Worm (Caenorhabditis elegans) whole organism, young adult: ENCODE data around the gene C17C3.6.
A peak's percentile ranks its signal among the peaks of the same experiment; 100 is the strongest.

Experiments
- C17E4.6 ChIP-seq: fragments of 200-800 bp; sonication (Bioruptor generic); IDR thresholded peaks from 2 replicates; pipeline ENCODE4 v1.3.6; 2022; ENCODE audit warnings: missing genetic modification reagents, missing genetic modification characterization, missing compliant biosample characterization
- F10E7.11 ChIP-seq: sonication (generic microtip); optimal IDR thresholded peaks from 2 replicates; lab custom pipeline; 2017; ENCODE audit warnings: mild to moderate bottlenecking, missing genetic modification characterization, moderate library complexity, missing compliant biosample characterization
- F52B5.7 ChIP-seq: sonication (generic microtip); optimal IDR thresholded peaks from 2 replicates; lab custom pipeline; 2016; ENCODE audit warnings: mild to moderate bottlenecking, missing genetic modification characterization, missing compliant biosample characterization
- F55B11.4 ChIP-seq: sonication (generic microtip); optimal IDR thresholded peaks from 2 replicates; lab custom pipeline; 2016; ENCODE audit warnings: missing compliant biosample characterization, missing genetic modification characterization, borderline replicate concordance; ENCODE audit not compliant: insufficient read depth
- F57C9.4 ChIP-seq: sonication (generic microtip); optimal IDR thresholded peaks from 2 replicates; lab custom pipeline; 2017; ENCODE audit warnings: mild to moderate bottlenecking, missing genetic modification characterization, missing compliant biosample characterization
- K11D2.4 ChIP-seq: fragments of 200-800 bp; sonication (Bioruptor generic); IDR thresholded peaks from 2 replicates; pipeline ENCODE4 v1.3.6; 2022; ENCODE audit warnings: missing genetic modification reagents, missing genetic modification characterization, missing compliant biosample characterization
- T26A5.8 ChIP-seq: sonication (generic microtip); optimal IDR thresholded peaks from 2 replicates; lab custom pipeline; 2016; ENCODE audit warnings: missing genetic modification characterization, missing compliant biosample characterization
- Y67H2A.10 ChIP-seq: fragments of 200-800 bp; sonication (Bioruptor generic); conservative IDR thresholded peaks from 2 replicates; pipeline ENCODE4 v1.3.6; 2022; ENCODE audit warnings: missing genetic modification reagents, missing genetic modification characterization, missing compliant biosample characterization
- ZK185.1 ChIP-seq: sonication (generic microtip); optimal IDR thresholded peaks from 2 replicates; lab custom pipeline; 2016; ENCODE audit warnings: mild to moderate bottlenecking, missing genetic modification characterization, missing compliant biosample characterization; ENCODE audit not compliant: poor library complexity, severe bottlenecking
- aptf-3 ChIP-seq: fragments of 200-800 bp; sonication (Bioruptor generic); IDR thresholded peaks from 2 replicates; pipeline ENCODE4 v1.3.6; 2022; ENCODE audit warnings: missing genetic modification characterization, missing compliant biosample characterization
- attf-5 ChIP-seq: fragments of 200-800 bp; sonication (Bioruptor generic); optimal IDR thresholded peaks from 2 replicates; lab custom pipeline; 2018; ENCODE audit warnings: mild to moderate bottlenecking, missing genetic modification characterization, missing compliant biosample characterization
- attf-6 ChIP-seq: fragments of 200-800 bp; sonication (Bioruptor generic); IDR thresholded peaks from 2 replicates; pipeline ENCODE4 v1.3.6; 2022; ENCODE audit warnings: missing genetic modification reagents, missing genetic modification characterization, missing compliant biosample characterization
- cebp-1 ChIP-seq, 2 experiments: fragments of 200-800 bp in 1 of 2; sonication (Bioruptor generic) in 1 of 2; sonication (generic microtip) in 1 of 2; IDR thresholded peaks in 1 of 2; optimal IDR thresholded peaks in 1 of 2; 2 replicates each; pipeline versions ENCODE4 v1.3.6 to Lab custom; 2017 to 2022; ENCODE audit warnings: missing compliant biosample characterization in 2 of 2, missing genetic modification characterization in 2 of 2, mild to moderate bottlenecking in 1 of 2, missing genetic modification reagents in 1 of 2, moderate library complexity in 1 of 2
- cebp-2 ChIP-seq: fragments of 200-800 bp; sonication (Bioruptor generic); IDR thresholded peaks from 2 replicates; pipeline ENCODE4 v1.3.6; 2022; ENCODE audit warnings: missing genetic modification characterization, missing compliant biosample characterization
- ceh-27 ChIP-seq: fragments of 200-800 bp; sonication (Bioruptor generic); optimal IDR thresholded peaks from 2 replicates; lab custom pipeline; 2018; ENCODE audit warnings: mild to moderate bottlenecking, missing genetic modification characterization, moderate library complexity, missing compliant biosample characterization
- ceh-58 ChIP-seq: fragments of 200-800 bp; sonication (Bioruptor generic); IDR thresholded peaks from 2 replicates; pipeline ENCODE4 v1.3.6; 2022; ENCODE audit warnings: missing genetic modification characterization, missing compliant biosample characterization
- ceh-91 ChIP-seq: fragments of 200-800 bp; sonication (Bioruptor generic); IDR thresholded peaks from 2 replicates; pipeline ENCODE4 v1.3.6; 2022; ENCODE audit warnings: missing genetic modification reagents, missing genetic modification characterization, missing compliant biosample characterization
- dox-1 ChIP-seq: fragments of 200-800 bp; sonication (Bioruptor generic); IDR thresholded peaks from 2 replicates; pipeline ENCODE4 v1.3.6; 2022; ENCODE audit warnings: missing genetic modification reagents, missing genetic modification characterization, missing compliant biosample characterization
- egl-18 ChIP-seq: fragments of 200-800 bp; sonication (Bioruptor generic); IDR thresholded peaks from 2 replicates; pipeline ENCODE4 v1.3.6; 2022; ENCODE audit warnings: missing genetic modification reagents, missing genetic modification characterization, missing compliant biosample characterization
- hlh-12 ChIP-seq: sonication (generic microtip); optimal IDR thresholded peaks from 2 replicates; lab custom pipeline; 2016; ENCODE audit warnings: missing genetic modification characterization, missing compliant biosample characterization
- hmg-1.2 ChIP-seq: fragments of 200-800 bp; sonication (Bioruptor generic); IDR thresholded peaks from 2 replicates; pipeline ENCODE4 v1.3.6; 2022; ENCODE audit warnings: missing genetic modification reagents, missing genetic modification characterization, missing compliant biosample characterization
- hrde-1 ChIP-seq: sonication (generic microtip); optimal IDR thresholded peaks from 2 replicates; lab custom pipeline; 2016; ENCODE audit warnings: missing genetic modification characterization, mild to moderate bottlenecking, missing compliant biosample characterization, moderate library complexity, missing genotype, missing genetic modification reagents, borderline replicate concordance
- hsf-1 ChIP-seq: fragments of 200-800 bp; sonication (Bioruptor generic); IDR thresholded peaks from 2 replicates; pipeline ENCODE4 v1.3.6; 2022; ENCODE audit warnings: missing genetic modification reagents, missing genetic modification characterization, missing compliant biosample characterization
- lin-26 ChIP-seq: fragments of 200-800 bp; sonication (Bioruptor generic); IDR thresholded peaks from 2 replicates; pipeline ENCODE4 v1.3.6; 2022; ENCODE audit warnings: missing genetic modification reagents, missing genetic modification characterization, missing compliant biosample characterization
- lin-40 ChIP-seq: sonication (generic microtip); optimal IDR thresholded peaks from 2 replicates; lab custom pipeline; 2016; ENCODE audit warnings: missing genetic modification characterization, mild to moderate bottlenecking, missing compliant biosample characterization, missing genotype, missing genetic modification reagents
- lir-1 ChIP-seq: fragments of 200-800 bp; sonication (Bioruptor generic); conservative IDR thresholded peaks from 2 replicates; pipeline ENCODE4 v1.3.6; 2022; ENCODE audit warnings: missing genetic modification reagents, missing genetic modification characterization, missing compliant biosample characterization
- madf-6 ChIP-seq: fragments of 200-800 bp; sonication (Bioruptor generic); IDR thresholded peaks from 2 replicates; pipeline ENCODE4 v1.3.6; 2022; ENCODE audit warnings: missing genetic modification reagents, missing genetic modification characterization, missing compliant biosample characterization
- mes-4 ChIP-seq: sonication (generic microtip); optimal IDR thresholded peaks from 2 replicates; lab custom pipeline; 2016; ENCODE audit warnings: missing genotype, missing genetic modification characterization, missing compliant biosample characterization
- nfya-1 ChIP-seq: sonication (generic microtip); optimal IDR thresholded peaks from 2 replicates; lab custom pipeline; 2017; ENCODE audit warnings: antibody characterized with exemption, missing compliant biosample characterization, missing genetic modification characterization, borderline replicate concordance; ENCODE audit not compliant: insufficient read depth
- nhr-120 ChIP-seq: fragments of 200-800 bp; sonication (Bioruptor generic); IDR thresholded peaks from 2 replicates; pipeline ENCODE4 v1.3.6; 2022; ENCODE audit warnings: missing genetic modification characterization, missing compliant biosample characterization
- nhr-27 ChIP-seq: fragments of 200-800 bp; sonication (Bioruptor generic); optimal IDR thresholded peaks from 2 replicates; lab custom pipeline; 2018; ENCODE audit warnings: mild to moderate bottlenecking, missing genetic modification characterization, moderate library complexity, missing compliant biosample characterization
- nhr-90 ChIP-seq: sonication (generic microtip); optimal IDR thresholded peaks from 2 replicates; lab custom pipeline; 2016; ENCODE audit warnings: missing genotype, mild to moderate bottlenecking, missing genetic modification characterization, missing compliant biosample characterization
- pbrm-1 ChIP-seq: fragments of 200-800 bp; sonication (Bioruptor generic); IDR thresholded peaks from 2 replicates; pipeline ENCODE4 v1.3.6; 2022; ENCODE audit warnings: missing genetic modification reagents, missing genetic modification characterization, missing compliant biosample characterization
- sdz-38 ChIP-seq: sonication (generic microtip); optimal IDR thresholded peaks from 2 replicates; lab custom pipeline; 2016; ENCODE audit warnings: missing genotype, missing genetic modification characterization, missing compliant biosample characterization
- snpc-1.1 ChIP-seq: sonication (generic microtip); optimal IDR thresholded peaks from 2 replicates; lab custom pipeline; 2017; ENCODE audit warnings: missing genetic modification characterization, mild to moderate bottlenecking, missing compliant biosample characterization, antibody characterized with exemption, moderate library complexity, missing genotype, missing genetic modification reagents; ENCODE audit not compliant: insufficient read depth
- snpc-3.4 ChIP-seq: sonication (generic microtip); optimal IDR thresholded peaks from 2 replicates; lab custom pipeline; 2017; ENCODE audit warnings: missing genetic modification characterization, mild to moderate bottlenecking, missing compliant biosample characterization, antibody characterized with exemption, moderate library complexity, missing genotype, missing genetic modification reagents
- snpc-4 ChIP-seq, 5 experiments: fragments of 150-350 bp in 1 of 5; sonication (generic microtip) in 4 of 5; optimal IDR thresholded peaks; 2 replicates each; lab custom pipeline; 2014 to 2018; ENCODE audit warnings: missing genetic modification characterization in 5 of 5, missing biosample characterization in 3 of 5, antibody characterized with exemption in 2 of 5, mild to moderate bottlenecking in 2 of 5, missing compliant biosample characterization in 2 of 5, missing genotype in 2 of 5, moderate library complexity in 2 of 5, missing genetic modification reagents in 1 of 5
- tlf-1 ChIP-seq: fragments of 200-800 bp; sonication (Bioruptor generic); optimal IDR thresholded peaks from 2 replicates; lab custom pipeline; 2018; ENCODE audit warnings: mild to moderate bottlenecking, missing genetic modification characterization, missing compliant biosample characterization
- unc-62 ChIP-seq: fragments of 150-350 bp; optimal IDR thresholded peaks from 2 replicates; lab custom pipeline; 2014; ENCODE audit warnings: missing biosample characterization, missing genetic modification reagents, missing genetic modification characterization
- zfh-2 ChIP-seq: fragments of 200-800 bp; sonication (Bioruptor generic); conservative IDR thresholded peaks from 2 replicates; pipeline ENCODE4 v1.3.6; 2022; ENCODE audit warnings: missing genetic modification reagents, missing genetic modification characterization, missing compliant biosample characterization
- ztf-22 ChIP-seq: fragments of 200-800 bp; sonication (Bioruptor generic); optimal IDR thresholded peaks from 2 replicates; lab custom pipeline; 2018; ENCODE audit warnings: mild to moderate bottlenecking, missing genetic modification characterization, moderate library complexity, missing compliant biosample characterization
- ztf-25 ChIP-seq: fragments of 200-800 bp; sonication (Bioruptor generic); IDR thresholded peaks from 2 replicates; pipeline ENCODE4 v1.3.6; 2022; ENCODE audit warnings: missing genetic modification reagents, missing genetic modification characterization, missing compliant biosample characterization
- ztf-6 ChIP-seq: fragments of 200-800 bp; sonication (Bioruptor generic); IDR thresholded peaks from 2 replicates; pipeline ENCODE4 v1.3.6; 2022; ENCODE audit warnings: missing genetic modification reagents, missing genetic modification characterization, missing compliant biosample characterization

The C17C3.6 gene

ce11 chrII:5543476-5544144 is 6.2 kb upstream of the C17C3.6 start (continued):
- TF ChIP-seq snpc-3.4: peak; percentile 93
- TF ChIP-seq nhr-120 (GFP tag; lab: Robert Waterston, UW): 0 out of 2 replicates have a peak, but pooled peaks have one; percentile 35
- peak; percentile 94 for TF ChIP-seq tlf-1 (GFP tag; lab: Kevin White, UChicago)
- peak; percentile 90 for TF ChIP-seq hmg-1.2 (GFP tag; lab: Robert Waterston, UW)
- no peak for TF ChIP-seq F55B11.4 (tag; lab: Kevin White, UChicago)
- TF ChIP-seq lin-40 (tag; lab: Kevin White, UChicago): peak; percentile 99
- TF ChIP-seq cebp-2 (GFP tag; lab: Robert Waterston, UW): peak; percentile 83; the same call in 1 of the 2 replicates
- TF ChIP-seq K11D2.4 (GFP tag; lab: Robert Waterston, UW): peak; percentile 95
- peak; percentile 83; the same call in 1 of the 2 replicates for TF ChIP-seq aptf-3 (GFP tag; lab: Robert Waterston, UW)
- TF ChIP-seq zfh-2 (GFP tag; lab: Robert Waterston, UW): peak; percentile 89
- peak; percentile 40 for TF ChIP-seq T26A5.8 (tag; lab: Kevin White, UChicago)
- TF ChIP-seq nhr-90 (tag; lab: Kevin White, UChicago): peak; percentile 69

- TF ChIP-seq nfya-1 (tag; lab: Kevin White, UChicago): no peak
- TF ChIP-seq hsf-1: peak; percentile 11; the same call in 1 of the 2 replicates
- peak; percentile 64 for TF ChIP-seq cebp-1 (GFP tag; IDR thresholded peaks at IDR 0.05; lab: Robert Waterston, UW)
- TF ChIP-seq cebp-1 (tag; optimal IDR thresholded peaks at IDR 0.05; lab: Kevin White, UChicago): peak; percentile 60
- TF ChIP-seq egl-18 (GFP tag; lab: Robert Waterston, UW): 0 out of 2 replicates have a peak, but pooled peaks have one; percentile 9
- no peak; the same call in 1 of the 2 replicates for TF ChIP-seq Y67H2A.10
- peak; percentile 93 for TF ChIP-seq pbrm-1 (GFP tag; lab: Robert Waterston, UW)
- no peak for TF ChIP-seq mes-4
- peak; percentile 14; the same call in 1 of the 2 replicates for TF ChIP-seq dox-1
- TF ChIP-seq attf-6 (GFP tag; lab: Robert Waterston, UW): peak; percentile 98
- TF ChIP-seq hlh-12 (tag; lab: Kevin White, UChicago): no peak
- TF ChIP-seq C17E4.6: no peak
- TF ChIP-seq snpc-1.1 (tag; lab: Kevin White, UChicago): peak; percentile 82
- no peak for TF ChIP-seq ceh-58 (GFP tag; lab: Robert Waterston, UW)
- no peak for TF ChIP-seq lir-1
- no peak for TF ChIP-seq F57C9.4
- no peak for TF ChIP-seq nhr-27 (tag; lab: Kevin White, UChicago)
- TF ChIP-seq lin-26 (GFP tag; lab: Robert Waterston, UW): no peak
- TF ChIP-seq K11D2.4 (GFP tag; lab: Robert Waterston, UW): peak; percentile 62; the same call in 1 of the 2 replicates
- peak; percentile 50 for TF ChIP-seq ztf-22 (GFP tag; lab: Kevin White, UChicago)
- TF ChIP-seq F52B5.7 (tag; lab: Kevin White, UChicago): no peak
- TF ChIP-seq F10E7.11 (tag; lab: Kevin White, UChicago): no peak
- no peak for TF ChIP-seq unc-62
- peak; percentile 18 for TF ChIP-seq ZK185.1
- no peak for TF ChIP-seq hrde-1 (tag; lab: Kevin White, UChicago)
- no peak for TF ChIP-seq nhr-90 (tag; lab: Kevin White, UChicago)
- TF ChIP-seq ceh-27 (GFP tag; lab: Kevin White, UChicago): peak; percentile 50
- peak; percentile 30; the same call in 1 of the 2 replicates for TF ChIP-seq madf-6 (GFP tag; lab: Robert Waterston, UW)
- TF ChIP-seq ztf-6 (GFP tag; lab: Robert Waterston, UW): no peak
- TF ChIP-seq attf-5 (GFP tag; lab: Kevin White, UChicago): peak; percentile 34
- peak; percentile 93 for TF ChIP-seq snpc-4 (GFP tag; optimal IDR thresholded peaks at IDR 0.05; lab: Kevin White, UChicago)
- peak; percentile 98 to 99 (median 98) for TF ChIP-seq snpc-4 (tag; optimal IDR thresholded peaks at IDR 0.05; lab: Kevin White, UChicago)
- no peak for TF ChIP-seq sdz-38
- TF ChIP-seq ceh-91 (GFP tag; lab: Robert Waterston, UW): no peak
- TF ChIP-seq ztf-25 (GFP tag; lab: Robert Waterston, UW): no peak
These were observed 5.7 kb upstream of the C17C3.6 start for ce11 chrII:5544145-5544515.
